Fruit fly (Drosophila melanogaster) whole organism, adult: ENCODE measurements around the gene CG15865.

Experiments
- CG11617 ChIP-seq: fragments of 200-800 bp; sonication (Bioruptor generic); optimal IDR thresholded peaks from 2 replicates; lab custom pipeline; 2017; ENCODE audit warnings: mild to moderate bottlenecking, missing biosample characterization, missing genetic modification reagents, missing genetic modification characterization
- CG12768 ChIP-seq: fragments of 200-800 bp; sonication (Bioruptor generic); optimal IDR thresholded peaks from 2 replicates; lab custom pipeline; 2017; ENCODE audit warnings: missing biosample characterization, missing genetic modification characterization, mild to moderate bottlenecking, moderate library complexity, missing genetic modification reagents
- CG14711 ChIP-seq: fragments of 200-800 bp; sonication (Bioruptor generic); optimal IDR thresholded peaks from 2 replicates; lab custom pipeline; 2018; ENCODE audit warnings: missing biosample characterization, mild to moderate bottlenecking, missing genetic modification characterization, moderate library complexity
- CG1620 ChIP-seq: fragments of 200-800 bp; sonication (Bioruptor generic); optimal IDR thresholded peaks from 2 replicates; lab custom pipeline; 2016; ENCODE audit warnings: missing biosample characterization, missing genetic modification characterization
- CG33017 ChIP-seq: fragments of 200-800 bp; sonication (Bioruptor generic); optimal IDR thresholded peaks from 2 replicates; lab custom pipeline; 2018; ENCODE audit warnings: missing biosample characterization, mild to moderate bottlenecking, missing genetic modification characterization, moderate library complexity
- CG5204 ChIP-seq: fragments of 200-800 bp; sonication (Bioruptor generic); optimal IDR thresholded peaks from 2 replicates; lab custom pipeline; 2016; ENCODE audit warnings: missing biosample characterization, missing genetic modification characterization
- CG7045 ChIP-seq: fragments of 200-800 bp; sonication (Bioruptor generic); optimal IDR thresholded peaks from 2 replicates; lab custom pipeline; 2017; ENCODE audit warnings: missing biosample characterization, mild to moderate bottlenecking, missing genetic modification characterization
- CG7101 ChIP-seq: fragments of 200-800 bp; sonication (Bioruptor generic); optimal IDR thresholded peaks from 2 replicates; lab custom pipeline; 2018; ENCODE audit warnings: missing biosample characterization, mild to moderate bottlenecking, missing genetic modification characterization, moderate library complexity
- Clk ChIP-seq: fragments of 200-800 bp; sonication (Bioruptor generic); optimal IDR thresholded peaks from 2 replicates; lab custom pipeline; 2017; ENCODE audit warnings: missing biosample characterization, missing genetic modification characterization
- Crg-1 ChIP-seq: fragments of 200-800 bp; sonication (Bioruptor generic); optimal IDR thresholded peaks from 2 replicates; lab custom pipeline; 2016; ENCODE audit warnings: missing biosample characterization, missing genetic modification characterization
- Hr96 ChIP-seq: fragments of 200-800 bp; sonication (Bioruptor generic); optimal IDR thresholded peaks from 2 replicates; lab custom pipeline; 2016; ENCODE audit warnings: missing biosample characterization, missing genetic modification characterization
- Mnt ChIP-seq: fragments of 200-800 bp; sonication (Bioruptor generic); optimal IDR thresholded peaks from 2 replicates; lab custom pipeline; 2016; ENCODE audit warnings: missing biosample characterization, mild to moderate bottlenecking, missing genetic modification characterization
- bab1 ChIP-seq: fragments of 200-800 bp; sonication (Bioruptor generic); optimal IDR thresholded peaks from 3 replicates; lab custom pipeline; 2019; ENCODE audit warnings: missing biosample characterization, mild to moderate bottlenecking, missing genetic modification characterization, moderate library complexity
- cnc ChIP-seq, 2 experiments: fragments of >200 bp; optimal IDR thresholded peaks; 2 replicates each; lab custom pipeline; 2017
- kay ChIP-seq: fragments of 200-800 bp; sonication (Bioruptor generic); peaks from one replicate; lab custom pipeline; 2016; ENCODE audit warnings: missing biosample characterization, missing genetic modification characterization, borderline replicate concordance
- tj ChIP-seq: fragments of 200-800 bp; sonication (Bioruptor generic); optimal IDR thresholded peaks from 3 replicates; lab custom pipeline; 2017; ENCODE audit warnings: missing biosample characterization, mild to moderate bottlenecking, missing genetic modification characterization, moderate library complexity
- toe ChIP-seq: fragments of 200-800 bp; sonication (Bioruptor generic); optimal IDR thresholded peaks from 2 replicates; lab custom pipeline; 2016; ENCODE audit warnings: missing biosample characterization, missing genetic modification characterization

Gene CG15865

dm6 chrX:16616773-16617738 is 47.2 kb downstream of the CG15865 start:
- no peak for TF ChIP-seq cnc (optimal IDR thresholded peaks at IDR 0.05; lab: Kevin White, UChicago)
- no peak for TF ChIP-seq Clk (GFP tag; lab: Kevin White, UChicago)
- no peak for TF ChIP-seq CG14711
- TF ChIP-seq CG5204 = no peak
- no peak for TF ChIP-seq tj (GFP tag; lab: Kevin White, UChicago)
- no peak for TF ChIP-seq kay
- no peak for TF ChIP-seq CG7045 (GFP tag; lab: Kevin White, UChicago)
- no peak for TF ChIP-seq CG12768 (GFP tag; lab: Kevin White, UChicago)
- no peak for TF ChIP-seq CG1620 (GFP tag; lab: Kevin White, UChicago)
- TF ChIP-seq CG33017 (tag; lab: Kevin White, UChicago) = no peak
- TF ChIP-seq Hr96 (GFP tag; lab: Kevin White, UChicago) = no peak
- TF ChIP-seq CG11617 (GFP tag; lab: Kevin White, UChicago) = no peak
- TF ChIP-seq Mnt (GFP tag; lab: Kevin White, UChicago) = no peak
- TF ChIP-seq Crg-1 = no peak
- TF ChIP-seq CG7101 = no peak
- TF ChIP-seq toe (GFP tag; lab: Kevin White, UChicago) = no peak
- no peak for TF ChIP-seq bab1 (GFP tag; lab: Kevin White, UChicago)
